Worm (Caenorhabditis elegans) whole organism, L1 larva: ENCODE results near the gene F59E11.2.
A peak's percentile ranks its signal among the peaks of the same experiment; 100 is the strongest.

Experiments
- C34B4.2 ChIP-seq: sonication (generic microtip); optimal IDR thresholded peaks from 2 replicates; lab custom pipeline; 2017; ENCODE audit warnings: mild to moderate bottlenecking, missing genetic modification characterization, missing compliant biosample characterization
- F16B12.6 ChIP-seq: fragments of 150-350 bp; optimal IDR thresholded peaks from 2 replicates; lab custom pipeline; 2014; ENCODE audit warnings: missing biosample characterization, missing genetic modification characterization
- Y116A8C.19 ChIP-seq: sonication (generic microtip); optimal IDR thresholded peaks from 2 replicates; lab custom pipeline; 2016; ENCODE audit warnings: missing compliant biosample characterization, missing genetic modification characterization, borderline replicate concordance
- aha-1 ChIP-seq: fragments of 150-350 bp; optimal IDR thresholded peaks from 2 replicates; lab custom pipeline; 2014; ENCODE audit warnings: missing biosample characterization, missing genetic modification characterization
- blmp-1 ChIP-seq: fragments of 150-350 bp; optimal IDR thresholded peaks from 2 replicates; lab custom pipeline; 2014; ENCODE audit warnings: missing biosample characterization, missing genetic modification characterization
- ceh-8 ChIP-seq: fragments of 200-800 bp; sonication (Bioruptor generic); optimal IDR thresholded peaks from 2 replicates; lab custom pipeline; 2018; ENCODE audit warnings: mild to moderate bottlenecking, missing genetic modification characterization, moderate library complexity, missing compliant biosample characterization
- ceh-82 ChIP-seq, 3 experiments: fragments of 150-350 bp in 1 of 3; sonication (generic microtip) in 2 of 3; optimal IDR thresholded peaks; 2 replicates each; lab custom pipeline; 2014 to 2017; ENCODE audit warnings: missing biosample characterization in 3 of 3, missing genetic modification characterization in 3 of 3
- ceh-90 ChIP-seq: sonication (generic microtip); optimal IDR thresholded peaks from 2 replicates; lab custom pipeline; 2016; ENCODE audit warnings: missing genetic modification characterization, missing compliant biosample characterization
- dpl-1 ChIP-seq, 3 experiments: fragments of 150-350 bp in 2 of 3; sonication (generic microtip) in 1 of 3; optimal IDR thresholded peaks; 2 replicates each; lab custom pipeline; 2014 to 2017; ENCODE audit warnings: missing biosample characterization in 3 of 3, missing genetic modification characterization in 3 of 3, missing genetic modification reagents in 3 of 3
- efl-1 ChIP-seq, 4 experiments: fragments of 150-350 bp; optimal IDR thresholded peaks in 3 of 4; peaks in 1 of 4; 1 replicate in 1 of 4; 2 replicates in 3 of 4; lab custom pipeline; 2014; ENCODE audit warnings: missing biosample characterization in 2 of 4, missing genetic modification characterization in 2 of 4, missing genetic modification reagents in 2 of 4
- efl-3 ChIP-seq: fragments of 200-800 bp; sonication (Bioruptor generic); optimal IDR thresholded peaks from 2 replicates; lab custom pipeline; 2018; ENCODE audit warnings: mild to moderate bottlenecking, missing genetic modification characterization, missing compliant biosample characterization
- egl-27 ChIP-seq, 2 experiments: fragments of 150-350 bp in 1 of 2; sonication (generic microtip); optimal IDR thresholded peaks; 3 replicates each; lab custom pipeline; 2017 to 2018; ENCODE audit warnings: missing biosample characterization in 2 of 2, missing genetic modification characterization in 2 of 2, missing genetic modification reagents in 2 of 2
- elt-2 ChIP-seq: sonication (generic microtip); optimal IDR thresholded peaks from 2 replicates; lab custom pipeline; 2016; ENCODE audit warnings: missing genetic modification characterization, mild to moderate bottlenecking, inconsistent platforms, missing compliant biosample characterization, missing genetic modification reagents
- fkh-4 ChIP-seq: sonication (generic microtip); optimal IDR thresholded peaks from 2 replicates; lab custom pipeline; 2016; ENCODE audit warnings: missing compliant biosample characterization, missing genetic modification characterization, borderline replicate concordance
- fkh-8 ChIP-seq: sonication (generic microtip); optimal IDR thresholded peaks from 2 replicates; lab custom pipeline; 2016; ENCODE audit warnings: mild to moderate bottlenecking, missing genetic modification characterization, missing compliant biosample characterization
- fos-1 ChIP-seq: fragments of 150-350 bp; optimal IDR thresholded peaks from 2 replicates; lab custom pipeline; 2014; ENCODE audit warnings: missing biosample characterization, missing genetic modification characterization
- hlh-4 ChIP-seq: sonication (generic microtip); optimal IDR thresholded peaks from 2 replicates; lab custom pipeline; 2016; ENCODE audit warnings: mild to moderate bottlenecking, missing genetic modification characterization, missing compliant biosample characterization
- hpl-2 ChIP-seq: fragments of 150-350 bp; optimal IDR thresholded peaks from 2 replicates; lab custom pipeline; 2014; ENCODE audit warnings: missing biosample characterization, missing genetic modification reagents, missing genetic modification characterization
- irx-1 ChIP-seq: sonication (generic microtip); optimal IDR thresholded peaks from 2 replicates; lab custom pipeline; 2016; ENCODE audit warnings: missing genetic modification characterization, missing compliant biosample characterization
- isw-1 ChIP-seq: fragments of 200-800 bp; sonication (Bioruptor generic); IDR thresholded peaks from 2 replicates; pipeline ENCODE4 v1.3.6; 2022; ENCODE audit warnings: missing genetic modification characterization, missing compliant biosample characterization
- lin-14 ChIP-seq: fragments of 200-800 bp; sonication (Bioruptor generic); optimal IDR thresholded peaks from 2 replicates; lab custom pipeline; 2018; ENCODE audit warnings: mild to moderate bottlenecking, missing genetic modification characterization, moderate library complexity, missing compliant biosample characterization
- lin-15B ChIP-seq: fragments of 150-350 bp; sonication (generic microtip); optimal IDR thresholded peaks from 3 replicates; lab custom pipeline; 2014; ENCODE audit warnings: missing biosample characterization, missing genetic modification characterization
- lir-3 ChIP-seq: sonication (generic microtip); optimal IDR thresholded peaks from 2 replicates; lab custom pipeline; 2016; ENCODE audit warnings: mild to moderate bottlenecking, missing genetic modification characterization, moderate library complexity, missing compliant biosample characterization; ENCODE audit not compliant: poor library complexity
- mab-9 ChIP-seq: fragments of 200-800 bp; sonication (Bioruptor generic); IDR thresholded peaks from 2 replicates; pipeline ENCODE4 v1.3.6; 2022; ENCODE audit warnings: missing genetic modification reagents, missing genetic modification characterization, missing compliant biosample characterization
- mef-2 ChIP-seq: fragments of 150-350 bp; optimal IDR thresholded peaks from 2 replicates; lab custom pipeline; 2014; ENCODE audit warnings: missing biosample characterization, missing genetic modification characterization
- mep-1 ChIP-seq: fragments of 150-350 bp; optimal IDR thresholded peaks from 2 replicates; lab custom pipeline; 2014; ENCODE audit warnings: missing biosample characterization, missing genetic modification characterization
- nhr-11 ChIP-seq: fragments of 150-350 bp; optimal IDR thresholded peaks from 2 replicates; lab custom pipeline; 2014; ENCODE audit warnings: missing biosample characterization, missing genetic modification characterization
- nhr-12 ChIP-seq: sonication (generic microtip); optimal IDR thresholded peaks from 2 replicates; lab custom pipeline; 2017; ENCODE audit warnings: missing biosample characterization, missing genetic modification characterization
- nhr-20 ChIP-seq: sonication (generic microtip); optimal IDR thresholded peaks from 2 replicates; lab custom pipeline; 2016; ENCODE audit warnings: mild to moderate bottlenecking, missing genetic modification characterization, missing compliant biosample characterization
- nhr-237 ChIP-seq: fragments of 150-350 bp; optimal IDR thresholded peaks from 2 replicates; lab custom pipeline; 2014; ENCODE audit warnings: missing biosample characterization, missing genetic modification characterization
- nhr-71 ChIP-seq: sonication (generic microtip); optimal IDR thresholded peaks from 2 replicates; lab custom pipeline; 2016; ENCODE audit warnings: mild to moderate bottlenecking, missing genetic modification characterization, moderate library complexity, missing compliant biosample characterization
- nhr-76 ChIP-seq: sonication (generic microtip); optimal IDR thresholded peaks from 2 replicates; lab custom pipeline; 2017; ENCODE audit warnings: missing biosample characterization, missing genetic modification characterization
- nhr-77 ChIP-seq: fragments of 150-350 bp; optimal IDR thresholded peaks from 2 replicates; lab custom pipeline; 2014; ENCODE audit warnings: missing biosample characterization, missing genetic modification characterization
- nhr-84 ChIP-seq: sonication (generic microtip); optimal IDR thresholded peaks from 2 replicates; lab custom pipeline; 2017; ENCODE audit warnings: missing biosample characterization, missing genetic modification characterization
- nhr-90 ChIP-seq: sonication (generic microtip); optimal IDR thresholded peaks from 2 replicates; lab custom pipeline; 2016; ENCODE audit warnings: mild to moderate bottlenecking, missing genetic modification characterization, missing compliant biosample characterization; ENCODE audit not compliant: poor library complexity
- pqm-1 ChIP-seq: sonication (generic microtip); optimal IDR thresholded peaks from 3 replicates; lab custom pipeline; 2017; ENCODE audit warnings: missing biosample characterization, missing genetic modification characterization
- skn-1 ChIP-seq: fragments of 150-350 bp; optimal IDR thresholded peaks from 2 replicates; lab custom pipeline; 2014; ENCODE audit warnings: missing biosample characterization, missing genetic modification characterization
- sox-4 ChIP-seq: sonication (generic microtip); optimal IDR thresholded peaks from 2 replicates; lab custom pipeline; 2016; ENCODE audit warnings: missing genetic modification characterization, missing compliant biosample characterization
- sptf-1 ChIP-seq: fragments of 150-350 bp; optimal IDR thresholded peaks from 2 replicates; lab custom pipeline; 2014; ENCODE audit warnings: missing biosample characterization, missing genetic modification characterization
- swsn-7 ChIP-seq: sonication (generic microtip); optimal IDR thresholded peaks from 2 replicates; lab custom pipeline; 2016; ENCODE audit warnings: missing genetic modification characterization, missing compliant biosample characterization
- unc-130 ChIP-seq: fragments of 150-350 bp; optimal IDR thresholded peaks from 2 replicates; lab custom pipeline; 2017; ENCODE audit warnings: missing biosample characterization, missing genetic modification characterization, inconsistent platforms
- unc-62 ChIP-seq: fragments of 150-350 bp; optimal IDR thresholded peaks from 2 replicates; lab custom pipeline; 2014; ENCODE audit warnings: missing biosample characterization, missing genetic modification reagents, missing genetic modification characterization
- vab-15 ChIP-seq: sonication (generic microtip); optimal IDR thresholded peaks from 2 replicates; lab custom pipeline; 2017; ENCODE audit warnings: missing genotype, mild to moderate bottlenecking, missing genetic modification characterization, missing compliant biosample characterization
- zag-1 ChIP-seq: fragments of 150-350 bp; optimal IDR thresholded peaks from 2 replicates; lab custom pipeline; 2014; ENCODE audit warnings: missing biosample characterization, missing genetic modification characterization

Gene F59E11.2

DNA sequence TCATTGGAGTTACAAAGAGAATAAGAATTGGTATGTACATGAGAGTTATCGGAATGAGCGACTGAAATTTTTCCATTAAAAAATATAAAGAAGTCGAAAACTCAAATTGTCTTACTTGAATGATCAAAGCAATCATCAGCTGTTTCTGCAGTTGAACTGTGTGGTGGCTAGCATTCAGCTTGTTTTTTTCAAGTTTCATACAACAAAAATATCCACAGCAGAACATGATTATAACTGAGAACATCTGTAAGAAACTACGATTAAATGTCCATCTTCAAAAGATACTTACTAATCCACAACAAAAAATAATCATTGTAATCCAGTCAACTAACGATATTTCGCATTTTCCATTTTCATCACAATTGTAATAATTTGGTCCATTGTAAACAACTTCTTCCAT is 16.5 kb upstream of the F59E11.2 start:
- TF ChIP-seq hlh-4 (tag; lab: Kevin White, UChicago) (no peak), elt-2 (tag; lab: Kevin White, UChicago) (no peak), lin-14 (no peak), efl-1 (optimal IDR thresholded peaks at IDR 0.05; lab: Kevin White, UChicago) (no peak), efl-1 (GFP tag; optimal IDR thresholded peaks at IDR 0.05 in 1 of 2; lab: Kevin White, UChicago) (peak in 1 of 2 experiments; percentile 92), egl-27 (tag; optimal IDR thresholded peaks at IDR 0.05; lab: Kevin White, UChicago) (no peak), nhr-12 (tag; lab: Kevin White, UChicago) (no peak)

ce11 chrV:8985740-8986139 is 15.5 kb upstream of the F59E11.2 start, which contains the start of gene str-85:
TSS of gene str-85 (minus strand) at chrV:8985840.
- TF ChIP-seq nhr-20 (tag; lab: Kevin White, UChicago) (no peak), zag-1 (tag; lab: Kevin White, UChicago) (no peak), vab-15 (tag; lab: Kevin White, UChicago) (no peak), nhr-84 (no peak), nhr-77 (no peak), mab-9 (GFP tag; lab: Robert Waterston, UW) (no peak)

DNA sequence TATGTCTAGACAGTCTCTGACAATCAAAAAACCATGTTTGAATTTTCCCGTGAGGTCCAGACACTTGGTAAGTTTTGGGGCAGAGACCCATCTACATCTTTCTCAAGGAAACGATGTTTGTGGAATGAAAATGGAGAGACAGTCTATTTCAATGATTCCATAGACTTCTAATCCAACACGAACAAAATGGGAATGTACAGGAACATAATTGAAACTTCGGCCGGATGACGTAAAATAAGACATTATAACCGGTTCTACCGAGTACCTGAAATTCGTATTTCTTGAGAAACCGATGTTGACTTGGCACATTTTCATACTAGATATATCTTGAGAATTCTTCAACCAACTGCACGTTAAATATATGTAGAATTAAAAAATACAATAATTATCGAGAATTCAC is 13.2 kb upstream of the F59E11.2 start, which contains the start of gene str-87:
Gene str-87, minus strand, starts transcription at position 101 of the 400 bp plus-strand sequence.
- TF ChIP-seq hpl-2 (GFP tag; lab: Kevin White, UChicago) (no peak), skn-1 (tag; lab: Kevin White, UChicago) (no peak), efl-1 (optimal IDR thresholded peaks at IDR 0.05; lab: Kevin White, UChicago) (no peak), efl-1 (GFP tag; optimal IDR thresholded peaks at IDR 0.05 in 1 of 2; lab: Kevin White, UChicago) (no peak), dpl-1 (GFP tag; optimal IDR thresholded peaks at IDR 0.05; lab: Kevin White, UChicago) (no peak), mef-2 (no peak), vab-15 (tag; lab: Kevin White, UChicago) (no peak), sox-4 (tag; lab: Kevin White, UChicago) (no peak), mab-9 (GFP tag; lab: Robert Waterston, UW) (no peak)

DNA sequence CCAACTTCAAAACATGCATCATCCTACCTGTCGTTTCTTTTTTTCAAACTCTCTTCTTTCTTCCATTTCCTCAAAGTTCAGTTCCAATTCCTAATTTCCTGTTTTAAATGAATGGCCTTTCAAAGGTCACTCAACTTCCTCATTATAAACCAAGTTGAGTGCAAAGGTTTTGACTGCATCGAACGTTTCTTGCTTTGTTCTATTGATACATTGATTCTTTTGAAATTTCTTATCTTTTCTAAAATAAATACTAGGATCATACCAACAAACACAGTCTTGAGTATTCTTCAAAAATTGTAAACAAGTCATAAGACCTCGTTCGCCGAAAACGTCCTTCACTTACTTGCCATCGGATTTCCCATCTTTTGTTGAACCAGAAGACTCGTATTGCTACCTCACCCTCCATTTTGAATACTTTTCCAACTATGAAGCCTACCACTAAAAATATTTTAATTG is 11.1 kb upstream of the F59E11.2 start, which contains the start of gene F59E11.7:
Gene F59E11.7, plus strand, starts transcription at position 51 of the 456 bp plus-strand sequence.
- TF ChIP-seq skn-1 (tag; lab: Kevin White, UChicago) (no peak), F16B12.6 (tag; lab: Kevin White, UChicago) (no peak), nhr-90 (tag; lab: Kevin White, UChicago) (no peak), nhr-76 (tag; lab: Kevin White, UChicago) (no peak), nhr-12 (tag; lab: Kevin White, UChicago) (no peak), lin-15B (tag; lab: Kevin White, UChicago) (no peak), lin-14 (peak; percentile 52), swsn-7 (tag; lab: Kevin White, UChicago) (no peak), ceh-8 (no peak), sptf-1 (tag; lab: Kevin White, UChicago) (no peak), unc-130 (tag; lab: Kevin White, UChicago) (no peak), Y116A8C.19 (tag; lab: Kevin White, UChicago) (no peak), isw-1 (GFP tag; lab: Robert Waterston, UW) (no peak), mab-9 (GFP tag; lab: Robert Waterston, UW) (no peak), nhr-71 (no peak), nhr-11 (tag; lab: Kevin White, UChicago) (no peak), nhr-20 (tag; lab: Kevin White, UChicago) (peak; percentile 16), nhr-237 (tag; lab: Kevin White, UChicago) (no peak), fos-1 (tag; lab: Kevin White, UChicago) (no peak), irx-1 (tag; lab: Kevin White, UChicago) (no peak), C34B4.2 (no peak), pqm-1 (no peak), hlh-4 (tag; lab: Kevin White, UChicago) (no peak), efl-1 (optimal IDR thresholded peaks at IDR 0.05; lab: Kevin White, UChicago) (no peak), efl-1 (GFP tag; optimal IDR thresholded peaks at IDR 0.05 in 1 of 2; lab: Kevin White, UChicago) (peak in 1 of 2 experiments; percentile 71), efl-3 (GFP tag; lab: Kevin White, UChicago) (no peak), mep-1 (tag; lab: Kevin White, UChicago) (peak; percentile 5), lir-3 (tag; lab: Kevin White, UChicago) (no peak), fkh-4 (no peak), ceh-82 (tag; optimal IDR thresholded peaks at IDR 0.05; lab: Kevin White, UChicago) (no peak), ceh-90 (tag; lab: Kevin White, UChicago) (no peak), unc-62 (no peak), vab-15 (tag; lab: Kevin White, UChicago) (no peak), aha-1 (tag; lab: Kevin White, UChicago) (no peak), fkh-8 (no peak), hpl-2 (GFP tag; lab: Kevin White, UChicago) (no peak), blmp-1 (tag; lab: Kevin White, UChicago) (peak; percentile 33)
